Fruit fly (Drosophila melanogaster) whole organism, embryonic: ENCODE measurements around the gene mus301.

Experiments
- Adf1 ChIP-seq: fragments of 200-800 bp; sonication (Bioruptor generic); IDR thresholded peaks from 2 replicates; pipeline ENCODE4 v1.3.6; 2022; ENCODE audit warnings: missing biosample characterization, missing genetic modification characterization
- CG10565 ChIP-seq: fragments of 200-800 bp; sonication (Bioruptor generic); optimal IDR thresholded peaks from 3 replicates; lab custom pipeline; 2016; ENCODE audit warnings: missing biosample characterization, mild to moderate bottlenecking, missing genetic modification characterization
- CG12769 ChIP-seq: fragments of 200-800 bp; sonication (Bioruptor generic); optimal IDR thresholded peaks from 2 replicates; lab custom pipeline; 2019; ENCODE audit warnings: missing biosample characterization, mild to moderate bottlenecking, missing genetic modification characterization, moderate library complexity
- CG13296 ChIP-seq: fragments of 200-800 bp; sonication (Bioruptor generic); optimal IDR thresholded peaks from 3 replicates; lab custom pipeline; 2018; ENCODE audit warnings: missing biosample characterization, mild to moderate bottlenecking, missing genetic modification characterization
- CG2129 ChIP-seq: fragments of 200-800 bp; sonication (Bioruptor generic); IDR thresholded peaks from 2 replicates; pipeline ENCODE4 v1.3.6; 2022; ENCODE audit warnings: missing biosample characterization, missing genetic modification characterization; ENCODE audit not compliant: partially characterized antibody
- CG2712 ChIP-seq: fragments of 200-800 bp; optimal IDR thresholded peaks from 3 replicates; lab custom pipeline; 2019; ENCODE audit warnings: missing biosample characterization, mild to moderate bottlenecking, missing genetic modification characterization, moderate library complexity
- CG31441 ChIP-seq: fragments of 200-800 bp; sonication (Bioruptor generic); IDR thresholded peaks from 2 replicates; pipeline ENCODE4 v1.3.6; 2022; ENCODE audit warnings: missing biosample characterization, missing genetic modification characterization
- CG32532 ChIP-seq: fragments of 200-800 bp; sonication (Bioruptor generic); IDR thresholded peaks from 2 replicates; pipeline ENCODE4 v1.3.6; 2022; ENCODE audit warnings: missing biosample characterization, missing genetic modification characterization
- CG32772 ChIP-seq: fragments of 200-800 bp; sonication (Bioruptor generic); IDR thresholded peaks from 2 replicates; pipeline ENCODE4 v1.3.6; 2022; ENCODE audit warnings: missing biosample characterization, missing genetic modification characterization
- CG4617 ChIP-seq: fragments of 200-800 bp; sonication (Bioruptor generic); optimal IDR thresholded peaks from 3 replicates; lab custom pipeline; 2016; ENCODE audit warnings: missing biosample characterization, missing genetic modification characterization, borderline replicate concordance
- CG6175 ChIP-seq: fragments of 200-800 bp; sonication (Bioruptor generic); IDR thresholded peaks from 3 replicates; pipeline ENCODE4 v1.3.6; 2022; ENCODE audit warnings: missing biosample characterization, missing genetic modification characterization
- CG6272 ChIP-seq: fragments of 200-800 bp; sonication (Bioruptor generic); IDR thresholded peaks from 2 replicates; pipeline ENCODE4 v1.3.6; 2022; ENCODE audit warnings: missing biosample characterization, missing genetic modification characterization
- CG6654 ChIP-seq: fragments of 200-800 bp; sonication (Bioruptor generic); optimal IDR thresholded peaks from 2 replicates; lab custom pipeline; 2017; ENCODE audit warnings: missing biosample characterization, mild to moderate bottlenecking, missing genetic modification characterization
- CG9215 ChIP-seq: fragments of 200-800 bp; sonication (Bioruptor generic); IDR thresholded peaks from 2 replicates; pipeline ENCODE4 v1.3.6; 2022; ENCODE audit warnings: missing biosample characterization, missing genetic modification characterization
- CG9437 ChIP-seq: fragments of 200-800 bp; sonication (Bioruptor generic); optimal IDR thresholded peaks from 2 replicates; lab custom pipeline; 2018; ENCODE audit warnings: missing biosample characterization, mild to moderate bottlenecking, missing genetic modification characterization
- CkIIα-i1 ChIP-seq: fragments of 200-800 bp; sonication (Bioruptor generic); IDR thresholded peaks from 2 replicates; pipeline ENCODE4 v1.3.6; 2022; ENCODE audit warnings: missing biosample characterization, missing genetic modification characterization
- Drgx ChIP-seq: fragments of 200-800 bp; sonication (Bioruptor generic); IDR thresholded peaks from 2 replicates; pipeline ENCODE4 v1.3.6; 2022; ENCODE audit warnings: missing biosample characterization, missing genetic modification characterization
- E2f2 ChIP-seq: fragments of 200-800 bp; sonication (Bioruptor generic); IDR thresholded peaks from 2 replicates; pipeline ENCODE4 v1.3.6; 2022; ENCODE audit warnings: missing biosample characterization, missing genetic modification characterization
- Gug ChIP-seq: fragments of 200-800 bp; sonication (Bioruptor generic); IDR thresholded peaks from 4 replicates; pipeline ENCODE4 v1.3.6; 2022; ENCODE audit warnings: missing biosample characterization, missing genetic modification characterization
- Hr51 ChIP-seq, 2 experiments: fragments of 200-800 bp; sonication (Bioruptor generic); optimal IDR thresholded peaks; 2 replicates in 1 of 2; 3 replicates in 1 of 2; lab custom pipeline; 2016 to 2018; ENCODE audit warnings: missing biosample characterization in 2 of 2, missing genetic modification characterization in 2 of 2, mild to moderate bottlenecking in 1 of 2, moderate library complexity in 1 of 2
- Med ChIP-seq: fragments of 200-800 bp; sonication (Bioruptor generic); peaks from one replicate; lab custom pipeline; 2016; ENCODE audit warnings: missing biosample characterization, missing genetic modification characterization, mild to moderate bottlenecking, inconsistent platforms, moderate library complexity
- NC2α ChIP-seq: fragments of 200-800 bp; sonication (Bioruptor generic); optimal IDR thresholded peaks from 2 replicates; lab custom pipeline; 2016; ENCODE audit warnings: missing biosample characterization, missing genetic modification characterization
- Nf-YA ChIP-seq: fragments of 200-800 bp; sonication (Bioruptor generic); IDR thresholded peaks from 2 replicates; pipeline ENCODE4 v1.3.6; 2022; ENCODE audit warnings: missing biosample characterization, missing genetic modification characterization
- Optix ChIP-seq: fragments of 200-800 bp; sonication (Bioruptor generic); IDR thresholded peaks from 3 replicates; pipeline ENCODE4 v1.3.6; 2022; ENCODE audit warnings: missing biosample characterization, missing genetic modification characterization
- Pdp1 ChIP-seq, 2 experiments: fragments of 200-800 bp; sonication (Bioruptor generic); optimal IDR thresholded peaks; 3 replicates each; lab custom pipeline; 2016; ENCODE audit warnings: missing biosample characterization in 2 of 2, missing genetic modification characterization in 2 of 2, mild to moderate bottlenecking in 1 of 2, moderate library complexity in 1 of 2
- Spps ChIP-seq: fragments of 200-800 bp; sonication (Bioruptor generic); optimal IDR thresholded peaks from 2 replicates; lab custom pipeline; 2018; ENCODE audit warnings: missing biosample characterization, mild to moderate bottlenecking, missing genetic modification characterization
- Stat92E ChIP-seq, 3 experiments: fragments of >200 bp in 2 of 3; fragments of 200-800 bp in 1 of 3; sonication (Bioruptor generic) in 1 of 3; optimal IDR thresholded peaks; 2 replicates each; lab custom pipeline; 2017 to 2019; ENCODE audit warnings: missing biosample characterization in 3 of 3, missing genetic modification characterization in 3 of 3, mild to moderate bottlenecking in 1 of 3, moderate library complexity in 1 of 3
- crp ChIP-seq, 2 experiments: fragments of 200-800 bp; sonication (Bioruptor generic); optimal IDR thresholded peaks; 2 replicates in 1 of 2; 3 replicates in 1 of 2; lab custom pipeline; 2017; ENCODE audit warnings: missing biosample characterization in 2 of 2, missing genetic modification characterization in 2 of 2, mild to moderate bottlenecking in 1 of 2, moderate library complexity in 1 of 2
- dimm ChIP-seq: fragments of 200-800 bp; sonication (Bioruptor generic); IDR thresholded peaks from 2 replicates; pipeline ENCODE4 v1.3.6; 2022; ENCODE audit warnings: missing biosample characterization, missing genetic modification characterization
- dysf ChIP-seq: fragments of 200-800 bp; sonication (Bioruptor generic); IDR thresholded peaks from 3 replicates; pipeline ENCODE4 v1.3.6; 2022; ENCODE audit warnings: missing biosample characterization, missing genetic modification characterization
- grau ChIP-seq: fragments of 200-800 bp; optimal IDR thresholded peaks from 3 replicates; lab custom pipeline; 2019; ENCODE audit warnings: missing biosample characterization, mild to moderate bottlenecking, missing genetic modification characterization, moderate library complexity
- her ChIP-seq: fragments of 200-800 bp; sonication (Bioruptor generic); optimal IDR thresholded peaks from 2 replicates; lab custom pipeline; 2016; ENCODE audit warnings: missing biosample characterization, missing genetic modification characterization
- hkb ChIP-seq, 2 experiments: fragments of 200-800 bp in 1 of 2; fragments of >200 bp in 1 of 2; sonication (Bioruptor generic) in 1 of 2; IDR thresholded peaks in 1 of 2; optimal IDR thresholded peaks in 1 of 2; 2 replicates each; pipeline versions ENCODE4 v1.3.6 to Lab custom; 2017 to 2022; ENCODE audit warnings: missing biosample characterization in 1 of 2, missing genetic modification characterization in 1 of 2
- kni ChIP-seq: fragments of 200-800 bp; sonication (Bioruptor generic); optimal IDR thresholded peaks from 3 replicates; lab custom pipeline; 2017; ENCODE audit warnings: mild to moderate bottlenecking, missing biosample characterization, missing genetic modification reagents, missing genetic modification characterization
- lov ChIP-seq, 2 experiments: fragments of 200-800 bp in 1 of 2; fragments of >200 bp in 1 of 2; sonication (Bioruptor generic) in 1 of 2; IDR thresholded peaks in 1 of 2; optimal IDR thresholded peaks in 1 of 2; 2 replicates in 1 of 2; 3 replicates in 1 of 2; pipeline versions ENCODE4 v1.3.6 to Lab custom; 2017 to 2022; ENCODE audit warnings: missing biosample characterization in 1 of 2, missing genetic modification characterization in 1 of 2
- mam ChIP-seq: fragments of 200-800 bp; sonication (Bioruptor generic); optimal IDR thresholded peaks from 3 replicates; lab custom pipeline; 2016; ENCODE audit warnings: missing biosample characterization, missing genetic modification characterization
- nerfin-2 ChIP-seq: fragments of 200-800 bp; sonication (Bioruptor generic); IDR thresholded peaks from 2 replicates; pipeline ENCODE4 v1.3.6; 2022; ENCODE audit warnings: missing biosample characterization, missing genetic modification characterization; ENCODE audit not compliant: partially characterized antibody
- p53 ChIP-seq: fragments of 200-800 bp; sonication (Bioruptor generic); optimal IDR thresholded peaks from 2 replicates; lab custom pipeline; 2016; ENCODE audit warnings: missing biosample characterization, missing genetic modification characterization
- pan ChIP-seq, 4 experiments: fragments of >200 bp in 3 of 4; fragments of 200-800 bp in 1 of 4; sonication (Bioruptor generic) in 1 of 4; optimal IDR thresholded peaks in 3 of 4; IDR thresholded peaks in 1 of 4; 2 replicates each; pipeline versions ENCODE4 v1.3.6 to Lab custom; 2017 to 2022; ENCODE audit warnings: missing biosample characterization in 2 of 4, missing genetic modification characterization in 2 of 4, mixed read lengths in 1 of 4
- pfk ChIP-seq: fragments of 200-800 bp; sonication (Bioruptor generic); optimal IDR thresholded peaks from 2 replicates; lab custom pipeline; 2018; ENCODE audit warnings: missing biosample characterization, mild to moderate bottlenecking, missing genetic modification characterization, moderate library complexity
- row ChIP-seq: fragments of 200-800 bp; sonication (Bioruptor generic); IDR thresholded peaks from 3 replicates; pipeline ENCODE4 v1.3.6; 2022; ENCODE audit warnings: missing biosample characterization, missing genetic modification characterization
- shn ChIP-seq: fragments of 200-800 bp; sonication (Bioruptor generic); optimal IDR thresholded peaks from 3 replicates; lab custom pipeline; 2016; ENCODE audit warnings: missing biosample characterization, missing genetic modification characterization
- tup ChIP-seq: fragments of 200-800 bp; sonication (Bioruptor generic); optimal IDR thresholded peaks from 2 replicates; lab custom pipeline; 2016; ENCODE audit warnings: missing biosample characterization, mild to moderate bottlenecking, missing genetic modification characterization, moderate library complexity
- vfl ChIP-seq: fragments of 200-800 bp; sonication (Bioruptor generic); optimal IDR thresholded peaks from 2 replicates; lab custom pipeline; 2016; ENCODE audit warnings: missing biosample characterization, missing genetic modification characterization
- zen ChIP-seq: fragments of 200-800 bp; sonication (Bioruptor generic); optimal IDR thresholded peaks from 3 replicates; lab custom pipeline; 2018; ENCODE audit warnings: missing biosample characterization, mild to moderate bottlenecking, missing genetic modification characterization, moderate library complexity
- zfh1 ChIP-seq: fragments of 200-800 bp; sonication (Bioruptor generic); IDR thresholded peaks from 3 replicates; pipeline ENCODE4 v1.3.6; 2022; ENCODE audit warnings: missing biosample characterization, missing genetic modification characterization

The mus301 gene

dm6 chr3L:8186627-8187396, 49.2 kb downstream of the mus301 start, which contains the start of the genes ERR and Atg18a (continued):
- TF ChIP-seq Adf1 (GFP tag; lab: Robert Waterston, UW): peak; percentile 76
- TF ChIP-seq tup (GFP tag; lab: Kevin White, UChicago): peak; percentile 68
- TF ChIP-seq CG13296 (GFP tag; lab: Kevin White, UChicago): peak; percentile 51
- TF ChIP-seq CG6272 (GFP tag; lab: Robert Waterston, UW): peak; percentile 88
- no peak for TF ChIP-seq pan (optimal IDR thresholded peaks at IDR 0.05; lab: Kevin White, UChicago)
- TF ChIP-seq pan (GFP tag; optimal IDR thresholded peaks at IDR 0.05 in 1 of 2, IDR thresholded peaks at IDR 0.05 in 1 of 2): peak in 1 of 2 experiments; percentile 83
- TF ChIP-seq CG6654 (GFP tag; lab: Kevin White, UChicago): peak; percentile 32
- TF ChIP-seq mam (GFP tag; lab: Kevin White, UChicago): peak; percentile 94
- peak in 1 of 2 experiments; percentile 63 for TF ChIP-seq crp (GFP tag; optimal IDR thresholded peaks at IDR 0.05; lab: Kevin White, UChicago)
- peak; percentile 90 for TF ChIP-seq kni
- peak; percentile 65 for TF ChIP-seq E2f2 (GFP tag; lab: Robert Waterston, UW)
- no peak for TF ChIP-seq CkIIα-i1 (GFP tag; lab: Robert Waterston, UW)
- no peak for TF ChIP-seq Nf-YA (GFP tag; lab: Robert Waterston, UW)
- peak; percentile 72 for TF ChIP-seq vfl (GFP tag; lab: Kevin White, UChicago)
- TF ChIP-seq lov (optimal IDR thresholded peaks at IDR 0.05; lab: Kevin White, UChicago): no peak
- TF ChIP-seq lov (GFP tag; IDR thresholded peaks at IDR 0.05; lab: Robert Waterston, UW): no peak
- peak; percentile 83; the same call in 1 of the 2 replicates for TF ChIP-seq CG31441 (GFP tag; lab: Robert Waterston, UW)
- TF ChIP-seq CG10565 (GFP tag; lab: Kevin White, UChicago): no peak
- peak; percentile 57 for TF ChIP-seq NC2α (GFP tag; lab: Kevin White, UChicago)
- peak; percentile 72 to 79 for TF ChIP-seq Hr51 (GFP tag; optimal IDR thresholded peaks at IDR 0.05; lab: Kevin White, UChicago)
- peak; percentile 98 for TF ChIP-seq row (GFP tag; lab: Robert Waterston, UW)
- TF ChIP-seq zen (tag; lab: Kevin White, UChicago): peak; percentile 74
- TF ChIP-seq CG9215 (GFP tag; lab: Robert Waterston, UW): peak; percentile 94
- peak; percentile 54; the same call in 1 of the 2 replicates for TF ChIP-seq dimm
- TF ChIP-seq Spps (tag; lab: Kevin White, UChicago): peak; percentile 44
- TF ChIP-seq CG32772 (GFP tag; lab: Robert Waterston, UW): peak; percentile 89
- TF ChIP-seq CG2712: peak; percentile 89

dm6 chr3L:8187397-8187811, 49.8 kb downstream of the mus301 start:
- TF ChIP-seq CG32532 (peak; percentile 42; the same call in 1 of the 2 replicates), Pdp1 (GFP tag; optimal IDR thresholded peaks at IDR 0.05; lab: Kevin White, UChicago) (peak in 1 of 2 experiments; percentile 20), p53 (GFP tag; lab: Kevin White, UChicago) (no peak), CG6175 (GFP tag; lab: Robert Waterston, UW) (no peak), Gug (GFP tag; lab: Robert Waterston, UW) (no peak), CG4617 (GFP tag; lab: Kevin White, UChicago) (no peak), dysf (peak; percentile 33; the same call in 2 of the 3 replicates), Stat92E (GFP tag; optimal IDR thresholded peaks at IDR 0.05; lab: Kevin White, UChicago) (no peak), Med (GFP tag; lab: Kevin White, UChicago) (peak; percentile 79), CG2129 (GFP tag; lab: Robert Waterston, UW) (no peak), shn (GFP tag; lab: Kevin White, UChicago) (no peak), Optix (GFP tag; lab: Robert Waterston, UW) (0 out of 3 replicates have a peak, but pooled peaks have one; percentile 32), grau (peak; percentile 87), hkb (optimal IDR thresholded peaks at IDR 0.05; lab: Kevin White, UChicago) (no peak), hkb (GFP tag; IDR thresholded peaks at IDR 0.05; lab: Robert Waterston, UW) (peak; percentile 20; the same call in 1 of the 2 replicates), CG12769 (no peak), Drgx (GFP tag; lab: Robert Waterston, UW) (0 out of 2 replicates have a peak, but pooled peaks have one; percentile 13), zfh1 (0 out of 3 replicates have a peak, but pooled peaks have one; percentile 13), pfk (GFP tag; lab: Kevin White, UChicago) (no peak), CG9437 (peak; percentile 94), nerfin-2 (peak; percentile 21; the same call in 1 of the 2 replicates), her (GFP tag; lab: Kevin White, UChicago) (no peak)
